Worm (Caenorhabditis elegans) whole organism, young adult: Measurements from ENCODE around the gene nrf-5.

Source experiments
- D2030.7 ChIP-seq: fragments of 200-800 bp; sonication (Bioruptor generic); IDR thresholded peaks from 2 replicates; pipeline ENCODE4 v1.3.6; 2022; ENCODE audit warnings: missing genetic modification reagents, missing genetic modification characterization, missing compliant biosample characterization
- F39B2.1 ChIP-seq: fragments of 200-800 bp; sonication (Bioruptor generic); IDR thresholded peaks from 2 replicates; pipeline ENCODE4 v1.3.6; 2022; ENCODE audit warnings: missing genetic modification reagents, missing genetic modification characterization, missing compliant biosample characterization
- F52B5.7 ChIP-seq: sonication (generic microtip); optimal IDR thresholded peaks from 2 replicates; lab custom pipeline; 2016; ENCODE audit warnings: mild to moderate bottlenecking, missing genetic modification characterization, missing compliant biosample characterization
- F55B11.4 ChIP-seq: sonication (generic microtip); optimal IDR thresholded peaks from 2 replicates; lab custom pipeline; 2016; ENCODE audit warnings: missing compliant biosample characterization, missing genetic modification characterization, borderline replicate concordance; ENCODE audit not compliant: insufficient read depth
- F57A8.1 ChIP-seq: fragments of 200-800 bp; sonication (Bioruptor generic); optimal IDR thresholded peaks from 2 replicates; lab custom pipeline; 2018; ENCODE audit warnings: mild to moderate bottlenecking, missing genetic modification characterization, moderate library complexity, missing compliant biosample characterization
- K11D2.4 ChIP-seq: fragments of 200-800 bp; sonication (Bioruptor generic); IDR thresholded peaks from 2 replicates; pipeline ENCODE4 v1.3.6; 2022; ENCODE audit warnings: missing genetic modification reagents, missing genetic modification characterization, missing compliant biosample characterization
- K12H6.12 ChIP-seq: fragments of 200-800 bp; sonication (Bioruptor generic); optimal IDR thresholded peaks from 2 replicates; lab custom pipeline; 2018; ENCODE audit warnings: mild to moderate bottlenecking, missing genetic modification characterization, missing compliant biosample characterization
- Y53F4B.3 ChIP-seq: fragments of 200-800 bp; sonication (Bioruptor generic); IDR thresholded peaks from 2 replicates; pipeline ENCODE4 v1.3.6; 2022; ENCODE audit warnings: missing genetic modification reagents, missing genetic modification characterization, missing compliant biosample characterization
- aptf-2 ChIP-seq: fragments of 200-800 bp; sonication (Bioruptor generic); conservative IDR thresholded peaks from 2 replicates; pipeline ENCODE4 v1.3.6; 2022; ENCODE audit warnings: missing genetic modification reagents, missing genetic modification characterization, missing compliant biosample characterization
- bed-1 ChIP-seq: fragments of 200-800 bp; sonication (Bioruptor generic); IDR thresholded peaks from 2 replicates; pipeline ENCODE4 v1.3.6; 2022; ENCODE audit warnings: missing genetic modification reagents, missing genetic modification characterization, missing compliant biosample characterization
- cebp-1 ChIP-seq, 2 experiments: fragments of 200-800 bp in 1 of 2; sonication (Bioruptor generic) in 1 of 2; sonication (generic microtip) in 1 of 2; IDR thresholded peaks in 1 of 2; optimal IDR thresholded peaks in 1 of 2; 2 replicates each; pipeline versions ENCODE4 v1.3.6 to Lab custom; 2017 to 2022; ENCODE audit warnings: missing compliant biosample characterization in 2 of 2, missing genetic modification characterization in 2 of 2, mild to moderate bottlenecking in 1 of 2, missing genetic modification reagents in 1 of 2, moderate library complexity in 1 of 2
- ceh-100 ChIP-seq: fragments of 200-800 bp; sonication (Bioruptor generic); IDR thresholded peaks from 2 replicates; pipeline ENCODE4 v1.3.6; 2022; ENCODE audit warnings: missing genetic modification reagents, missing genetic modification characterization, missing compliant biosample characterization
- ceh-27 ChIP-seq: fragments of 200-800 bp; sonication (Bioruptor generic); optimal IDR thresholded peaks from 2 replicates; lab custom pipeline; 2018; ENCODE audit warnings: mild to moderate bottlenecking, missing genetic modification characterization, moderate library complexity, missing compliant biosample characterization
- ceh-40 ChIP-seq: fragments of 200-800 bp; sonication (Bioruptor generic); IDR thresholded peaks from 2 replicates; pipeline ENCODE4 v1.3.6; 2022; ENCODE audit warnings: missing genetic modification characterization, missing compliant biosample characterization
- die-1 ChIP-seq: sonication (generic microtip); optimal IDR thresholded peaks from 2 replicates; lab custom pipeline; 2016; ENCODE audit warnings: missing genotype, mild to moderate bottlenecking, missing genetic modification characterization, missing compliant biosample characterization
- dpff-1 ChIP-seq: sonication (generic microtip); optimal IDR thresholded peaks from 2 replicates; lab custom pipeline; 2017; ENCODE audit warnings: mild to moderate bottlenecking, missing genetic modification characterization, missing compliant biosample characterization
- dpl-1 ChIP-seq: fragments of 150-350 bp; optimal IDR thresholded peaks from 2 replicates; lab custom pipeline; 2014; ENCODE audit warnings: missing biosample characterization, missing genetic modification reagents, missing genetic modification characterization
- egrh-3 ChIP-seq: fragments of 200-800 bp; sonication (Bioruptor generic); IDR thresholded peaks from 2 replicates; pipeline ENCODE4 v1.3.6; 2022; ENCODE audit warnings: missing genetic modification reagents, missing genetic modification characterization, missing compliant biosample characterization
- fkh-3 ChIP-seq: sonication (generic microtip); optimal IDR thresholded peaks from 2 replicates; lab custom pipeline; 2016; ENCODE audit warnings: mild to moderate bottlenecking, missing genetic modification characterization, missing compliant biosample characterization
- gei-17 ChIP-seq: fragments of 200-800 bp; sonication (Bioruptor generic); optimal IDR thresholded peaks from 2 replicates; lab custom pipeline; 2018; ENCODE audit warnings: mild to moderate bottlenecking, missing genetic modification characterization, missing compliant biosample characterization
- hmg-1.2 ChIP-seq: fragments of 200-800 bp; sonication (Bioruptor generic); IDR thresholded peaks from 2 replicates; pipeline ENCODE4 v1.3.6; 2022; ENCODE audit warnings: missing genetic modification reagents, missing genetic modification characterization, missing compliant biosample characterization
- lsy-27 ChIP-seq: sonication (generic microtip); optimal IDR thresholded peaks from 2 replicates; lab custom pipeline; 2017; ENCODE audit warnings: missing genetic modification characterization, mild to moderate bottlenecking, missing compliant biosample characterization, antibody characterized with exemption, missing genotype, borderline replicate concordance; ENCODE audit not compliant: insufficient read depth
- madf-3 ChIP-seq: fragments of 200-800 bp; sonication (Bioruptor generic); IDR thresholded peaks from 2 replicates; pipeline ENCODE4 v1.3.6; 2022; ENCODE audit warnings: missing genetic modification reagents, missing genetic modification characterization, missing compliant biosample characterization
- nhr-90 ChIP-seq: sonication (generic microtip); optimal IDR thresholded peaks from 2 replicates; lab custom pipeline; 2016; ENCODE audit warnings: missing genotype, mild to moderate bottlenecking, missing genetic modification characterization, missing compliant biosample characterization
- pha-4 ChIP-seq: fragments of 150-350 bp; sonication (generic microtip); optimal IDR thresholded peaks from 2 replicates; lab custom pipeline; 2014; ENCODE audit warnings: missing biosample characterization, missing genetic modification reagents, missing genetic modification characterization
- rcor-1 ChIP-seq: fragments of 200-800 bp; sonication (Bioruptor generic); IDR thresholded peaks from 2 replicates; pipeline ENCODE4 v1.3.6; 2022; ENCODE audit warnings: missing genetic modification reagents, missing genetic modification characterization, missing compliant biosample characterization
- rec-8 ChIP-seq, 2 experiments: sonication (generic microtip); optimal IDR thresholded peaks; 2 replicates each; lab custom pipeline; 2016; ENCODE audit warnings: mild to moderate bottlenecking in 2 of 2, missing genetic modification characterization in 2 of 2, missing genetic modification reagents in 2 of 2, missing genotype in 2 of 2, missing biosample characterization in 1 of 2, missing compliant biosample characterization in 1 of 2, moderate library complexity in 1 of 2
- sea-2 ChIP-seq: fragments of 200-800 bp; sonication (Bioruptor generic); IDR thresholded peaks from 2 replicates; pipeline ENCODE4 v1.3.6; 2022; ENCODE audit warnings: missing genetic modification characterization, missing compliant biosample characterization
- snpc-3.4 ChIP-seq: sonication (generic microtip); optimal IDR thresholded peaks from 2 replicates; lab custom pipeline; 2017; ENCODE audit warnings: missing genetic modification characterization, mild to moderate bottlenecking, missing compliant biosample characterization, antibody characterized with exemption, moderate library complexity, missing genotype, missing genetic modification reagents
- unc-62 ChIP-seq: fragments of 150-350 bp; optimal IDR thresholded peaks from 2 replicates; lab custom pipeline; 2014; ENCODE audit warnings: missing biosample characterization, missing genetic modification reagents, missing genetic modification characterization
- xnd-1 ChIP-seq: sonication (generic microtip); optimal IDR thresholded peaks from 2 replicates; lab custom pipeline; 2016; ENCODE audit warnings: missing genotype, missing genetic modification reagents, missing genetic modification characterization, missing compliant biosample characterization
- zfh-2 ChIP-seq: fragments of 200-800 bp; sonication (Bioruptor generic); conservative IDR thresholded peaks from 2 replicates; pipeline ENCODE4 v1.3.6; 2022; ENCODE audit warnings: missing genetic modification reagents, missing genetic modification characterization, missing compliant biosample characterization
- ztf-22 ChIP-seq: fragments of 200-800 bp; sonication (Bioruptor generic); optimal IDR thresholded peaks from 2 replicates; lab custom pipeline; 2018; ENCODE audit warnings: mild to moderate bottlenecking, missing genetic modification characterization, moderate library complexity, missing compliant biosample characterization
- ztf-26 ChIP-seq: sonication (generic microtip); optimal IDR thresholded peaks from 2 replicates; lab custom pipeline; 2017; ENCODE audit warnings: missing genetic modification characterization, missing compliant biosample characterization

The nrf-5 gene

ce11 chrV:13839433-13839832 is 11.4 kb downstream of the nrf-5 start, which contains the start of gene F55B12.10:
F55B12.10 (plus strand) TSS chrV:13839733.
- no peak for TF ChIP-seq K11D2.4 (GFP tag; lab: Robert Waterston, UW)
- peak; percentile 7 for TF ChIP-seq K12H6.12

- TF ChIP-seq Y53F4B.3, result no peak
- TF ChIP-seq F57A8.1 (GFP tag; lab: Kevin White, UChicago), result no peak
- no peak for TF ChIP-seq rec-8 (tag; optimal IDR thresholded peaks at IDR 0.05; lab: Kevin White, UChicago)
- TF ChIP-seq nhr-90 (tag; lab: Kevin White, UChicago), result no peak
- no peak for TF ChIP-seq zfh-2
- TF ChIP-seq D2030.7, result no peak
- TF ChIP-seq fkh-3, result no peak
- no peak for TF ChIP-seq dpl-1 (GFP tag; lab: Kevin White, UChicago)
- TF ChIP-seq hmg-1.2 (GFP tag; lab: Robert Waterston, UW), result no peak
Measured at ce11 chrV:13840909-13841308, 12.8 kb downstream of the nrf-5 start, which contains the start of gene srx-17. srx-17 (plus strand) TSS chrV:13841209.

- TF ChIP-seq dpff-1 (tag; lab: Kevin White, UChicago) (no peak), die-1 (tag; lab: Kevin White, UChicago) (no peak), F52B5.7 (tag; lab: Kevin White, UChicago) (no peak), ztf-26 (tag; lab: Kevin White, UChicago) (no peak), ceh-100 (GFP tag; lab: Robert Waterston, UW) (no peak)
- TF ChIP-seq, all 124 proteins: peak for 0
Measured at ce11 chrV:13843147-13843546, 15.1 kb downstream of the nrf-5 start, which contains the start of gene srx-130. srx-130 (plus strand) TSS chrV:13843447.

- TF ChIP-seq aptf-2, result no peak
- no peak for TF ChIP-seq madf-3
- no peak for TF ChIP-seq pha-4 (tag; lab: Kevin White, UChicago)
- TF ChIP-seq ztf-22 (GFP tag; lab: Kevin White, UChicago), result no peak
- TF ChIP-seq cebp-1 (GFP tag; IDR thresholded peaks at IDR 0.05; lab: Robert Waterston, UW), result no peak
- TF ChIP-seq cebp-1 (tag; optimal IDR thresholded peaks at IDR 0.05; lab: Kevin White, UChicago), result no peak
- TF ChIP-seq gei-17 (GFP tag; lab: Kevin White, UChicago), result no peak
- TF ChIP-seq F55B11.4 (tag; lab: Kevin White, UChicago), result no peak
- no peak for TF ChIP-seq ceh-40 (GFP tag; lab: Robert Waterston, UW)
- TF ChIP-seq snpc-3.4 (tag; lab: Kevin White, UChicago), result no peak
- TF ChIP-seq ztf-26 (tag; lab: Kevin White, UChicago), result no peak
- TF ChIP-seq ceh-27 (GFP tag; lab: Kevin White, UChicago), result no peak
- TF ChIP-seq K11D2.4 (GFP tag; lab: Robert Waterston, UW), result no peak
- no peak for TF ChIP-seq F39B2.1
- TF ChIP-seq lsy-27 (tag; lab: Kevin White, UChicago), result no peak
- TF ChIP-seq bed-1 (GFP tag; lab: Robert Waterston, UW), result no peak
- no peak for TF ChIP-seq xnd-1 (tag; lab: Kevin White, UChicago)
- no peak for TF ChIP-seq sea-2 (GFP tag; lab: Robert Waterston, UW)
- no peak for TF ChIP-seq egrh-3 (GFP tag; lab: Robert Waterston, UW)
- no peak for TF ChIP-seq rcor-1 (GFP tag; lab: Robert Waterston, UW)
- no peak for TF ChIP-seq unc-62
Measured at ce11 chrV:13845136-13845535, 17.1 kb downstream of the nrf-5 start, which contains the start of gene srx-131. srx-131 (plus strand) TSS chrV:13845436.
